Worm (Caenorhabditis elegans): ENCODE data around the gene dhcr-24.
A peak's percentile ranks its signal among the peaks of the same experiment; 100 is the strongest.

- no peak for TF ChIP-seq pqm-1 (tag; optimal IDR thresholded peaks at IDR 0.05)
- no peak for TF ChIP-seq isw-1 (GFP tag; IDR thresholded peaks at IDR 0.05)
- TF ChIP-seq mep-1 (tag; optimal IDR thresholded peaks at IDR 0.05): no peak
- TF ChIP-seq nhr-90 (tag; optimal IDR thresholded peaks at IDR 0.05; ENCODE audit: poor library complexity): no peak
- no peak for TF ChIP-seq lin-39 (tag; optimal IDR thresholded peaks at IDR 0.05)
- TF ChIP-seq ces-1 (GFP tag; optimal IDR thresholded peaks at IDR 0.05): no peak
- TF ChIP-seq nhr-11 (tag; optimal IDR thresholded peaks at IDR 0.05): no peak
- peak in 1 of 2 experiments; percentile 4 for TF ChIP-seq mdl-1 (tag; optimal IDR thresholded peaks at IDR 0.05)
- TF ChIP-seq nhr-237 (tag; optimal IDR thresholded peaks at IDR 0.05): no peak
- TF ChIP-seq skn-1 (tag; optimal IDR thresholded peaks at IDR 0.05): no peak
- no peak for TF ChIP-seq vab-15 (tag; optimal IDR thresholded peaks at IDR 0.05)
- no peak for TF ChIP-seq lin-13 (GFP tag; optimal IDR thresholded peaks at IDR 0.05)
These were observed 28.8 kb upstream of the dhcr-24 start for ce11 chrX:2592670-2593280.

All from whole organism, L1 larva.